Worm (Caenorhabditis elegans): ENCODE measurements around the gene Y53C12A.10.

ce11 chrII:9738820-9739219, 34.2 kb upstream of the Y53C12A.10 start:
- TF ChIP-seq snpc-4 (GFP tag; optimal IDR thresholded peaks at IDR 0.05): no peak
- peak in 3 of 4 experiments; percentile 3 to 31 (median 15) for TF ChIP-seq snpc-4 (tag; optimal IDR thresholded peaks at IDR 0.05)
- TF ChIP-seq F23B12.7 (tag; optimal IDR thresholded peaks at IDR 0.05; ENCODE audit: insufficient read depth): no peak
- TF ChIP-seq attf-6 (GFP tag; IDR thresholded peaks at IDR 0.05): no peak
- TF ChIP-seq C17E4.6 (GFP tag; IDR thresholded peaks at IDR 0.05): no peak
- TF ChIP-seq bed-2 (GFP tag; IDR thresholded peaks at IDR 0.05): no peak
- no peak for TF ChIP-seq sea-2 (GFP tag; IDR thresholded peaks at IDR 0.05)
- no peak for TF ChIP-seq ceh-79 (tag; optimal IDR thresholded peaks at IDR 0.05)
- TF ChIP-seq ama-1 (optimal IDR thresholded peaks at IDR 0.05): no peak
- TF ChIP-seq ama-1 (GFP tag; optimal IDR thresholded peaks at IDR 0.05): no peak
- TF ChIP-seq somi-1 (GFP tag; optimal IDR thresholded peaks at IDR 0.05): no peak
- no peak for TF ChIP-seq attf-3 (GFP tag; conservative IDR thresholded peaks at IDR 0.05)
- no peak for TF ChIP-seq efl-1 (GFP tag; optimal IDR thresholded peaks at IDR 0.05)
- TF ChIP-seq dox-1 (GFP tag; IDR thresholded peaks at IDR 0.05): peak; percentile 64

Data from whole organism, young adult.